Fruit fly (Drosophila melanogaster) whole organism, embryonic: Measurements from ENCODE around the gene cdi.

ENCODE experiments used
- Adf1 ChIP-seq: fragments of 200-800 bp; sonication (Bioruptor generic); IDR thresholded peaks from 2 replicates; pipeline ENCODE4 v1.3.6; 2022; ENCODE audit warnings: missing biosample characterization, missing genetic modification characterization
- Antp ChIP-seq: fragments of 200-800 bp; sonication (Bioruptor generic); optimal IDR thresholded peaks from 3 replicates; lab custom pipeline; 2016; ENCODE audit warnings: missing biosample characterization, missing genetic modification characterization
- CG10979 ChIP-seq: fragments of 200-800 bp; sonication (Bioruptor generic); optimal IDR thresholded peaks from 2 replicates; lab custom pipeline; 2018; ENCODE audit warnings: missing biosample characterization, mild to moderate bottlenecking, missing genetic modification characterization, moderate library complexity
- CG11504 ChIP-seq: fragments of 200-800 bp; sonication (Bioruptor generic); optimal IDR thresholded peaks from 3 replicates; lab custom pipeline; 2019; ENCODE audit warnings: missing biosample characterization, mild to moderate bottlenecking, missing genetic modification characterization, moderate library complexity
- CG12071 ChIP-seq: fragments of 200-800 bp; sonication (Bioruptor generic); optimal IDR thresholded peaks from 3 replicates; lab custom pipeline; 2018; ENCODE audit warnings: missing biosample characterization, mild to moderate bottlenecking, missing genetic modification characterization
- CG12942 ChIP-seq: fragments of 200-800 bp; sonication (Bioruptor generic); optimal IDR thresholded peaks from 3 replicates; lab custom pipeline; 2016; ENCODE audit warnings: missing biosample characterization, missing genetic modification characterization
- CG14860 ChIP-seq: fragments of 200-800 bp; sonication (Bioruptor generic); IDR thresholded peaks from 3 replicates; pipeline ENCODE4 v1.3.6; 2022; ENCODE audit warnings: missing biosample characterization, missing genetic modification characterization; ENCODE audit not compliant: partially characterized antibody
- CG1602 ChIP-seq: fragments of 200-800 bp; sonication (Bioruptor generic); optimal IDR thresholded peaks from 3 replicates; lab custom pipeline; 2016; ENCODE audit warnings: missing biosample characterization, missing genetic modification characterization
- CG18599 ChIP-seq: fragments of 200-800 bp; sonication (Bioruptor generic); optimal IDR thresholded peaks from 3 replicates; lab custom pipeline; 2017; ENCODE audit warnings: missing biosample characterization, missing genetic modification characterization, mild to moderate bottlenecking, moderate library complexity, missing genetic modification reagents
- CG2116 ChIP-seq: fragments of 200-800 bp; sonication (Bioruptor generic); optimal IDR thresholded peaks from 3 replicates; lab custom pipeline; 2018; ENCODE audit warnings: missing biosample characterization, mild to moderate bottlenecking, missing genetic modification characterization
- CG2678 ChIP-seq: fragments of 200-800 bp; sonication (Bioruptor generic); optimal IDR thresholded peaks from 3 replicates; lab custom pipeline; 2019; ENCODE audit warnings: missing biosample characterization, mild to moderate bottlenecking, missing genetic modification characterization, moderate library complexity
- CG32767 ChIP-seq: fragments of 200-800 bp; sonication (Bioruptor generic); IDR thresholded peaks from 2 replicates; pipeline ENCODE4 v1.3.6; 2022; ENCODE audit warnings: missing biosample characterization, missing genetic modification characterization
- CG3838 ChIP-seq: fragments of 200-800 bp; sonication (Bioruptor generic); optimal IDR thresholded peaks from 3 replicates; lab custom pipeline; 2016; ENCODE audit warnings: missing biosample characterization, missing genetic modification characterization
- CG6254 ChIP-seq: fragments of 200-800 bp; sonication (Bioruptor generic); optimal IDR thresholded peaks from 3 replicates; lab custom pipeline; 2017; ENCODE audit warnings: mild to moderate bottlenecking, missing biosample characterization, missing genetic modification reagents, missing genetic modification characterization
- CG7271 ChIP-seq: fragments of 200-800 bp; sonication (Bioruptor generic); optimal IDR thresholded peaks from 2 replicates; lab custom pipeline; 2018; ENCODE audit warnings: missing biosample characterization, mild to moderate bottlenecking, missing genetic modification characterization, moderate library complexity
- CG7556 ChIP-seq: fragments of 200-800 bp; sonication (Bioruptor generic); optimal IDR thresholded peaks from 2 replicates; lab custom pipeline; 2017; ENCODE audit warnings: missing biosample characterization, mild to moderate bottlenecking, missing genetic modification characterization
- CG9932 ChIP-seq: fragments of 200-800 bp; sonication (Bioruptor generic); IDR thresholded peaks from 2 replicates; pipeline ENCODE4 v1.3.6; 2022; ENCODE audit warnings: missing biosample characterization, missing genetic modification characterization
- Camta ChIP-seq: fragments of 200-800 bp; sonication (Bioruptor generic); optimal IDR thresholded peaks from 2 replicates; lab custom pipeline; 2016; ENCODE audit warnings: missing biosample characterization, missing genetic modification characterization
- D19B ChIP-seq: fragments of 200-800 bp; sonication (Bioruptor generic); optimal IDR thresholded peaks from 2 replicates; lab custom pipeline; 2017; ENCODE audit warnings: missing biosample characterization, mild to moderate bottlenecking, missing genetic modification characterization
- HHEX ChIP-seq: fragments of 200-800 bp; sonication (Bioruptor generic); optimal IDR thresholded peaks from 3 replicates; lab custom pipeline; 2017; ENCODE audit warnings: missing biosample characterization, mild to moderate bottlenecking, missing genetic modification characterization, missing genetic modification reagents
- Hmr ChIP-seq: fragments of 200-800 bp; sonication (Bioruptor generic); optimal IDR thresholded peaks from 3 replicates; lab custom pipeline; 2017; ENCODE audit warnings: mild to moderate bottlenecking, missing biosample characterization, missing genetic modification reagents, missing genetic modification characterization
- Lpt ChIP-seq: fragments of >200 bp; optimal IDR thresholded peaks from 2 replicates; lab custom pipeline; 2018; ENCODE audit warnings: missing biosample characterization, missing genetic modification characterization
- MTF-1 ChIP-seq: fragments of 200-800 bp; sonication (Bioruptor generic); optimal IDR thresholded peaks from 2 replicates; lab custom pipeline; 2018; ENCODE audit warnings: missing biosample characterization, mild to moderate bottlenecking, missing genetic modification characterization, borderline replicate concordance
- Med ChIP-seq: fragments of 200-800 bp; sonication (Bioruptor generic); peaks from one replicate; lab custom pipeline; 2016; ENCODE audit warnings: missing biosample characterization, missing genetic modification characterization, mild to moderate bottlenecking, inconsistent platforms, moderate library complexity
- Meics ChIP-seq: fragments of 200-800 bp; sonication (Bioruptor generic); optimal IDR thresholded peaks from 2 replicates; lab custom pipeline; 2017; ENCODE audit warnings: missing biosample characterization, mild to moderate bottlenecking, missing genetic modification characterization
- Nf-YB ChIP-seq: fragments of 200-800 bp; sonication (Bioruptor generic); optimal IDR thresholded peaks from 3 replicates; lab custom pipeline; 2019; ENCODE audit warnings: missing biosample characterization, mild to moderate bottlenecking, missing genetic modification characterization, moderate library complexity
- Nf-YC ChIP-seq: fragments of 200-800 bp; optimal IDR thresholded peaks from 3 replicates; lab custom pipeline; 2019; ENCODE audit warnings: missing biosample characterization, mild to moderate bottlenecking, missing genetic modification characterization, moderate library complexity
- PHDP ChIP-seq: fragments of 200-800 bp; sonication (Bioruptor generic); optimal IDR thresholded peaks from 3 replicates; lab custom pipeline; 2018; ENCODE audit warnings: missing biosample characterization, mild to moderate bottlenecking, missing genetic modification characterization, moderate library complexity
- Side ChIP-seq: fragments of 200-800 bp; sonication (Bioruptor generic); optimal IDR thresholded peaks from 2 replicates; lab custom pipeline; 2016; ENCODE audit warnings: missing biosample characterization, missing genetic modification characterization
- Stat92E ChIP-seq, 3 experiments: fragments of >200 bp in 2 of 3; fragments of 200-800 bp in 1 of 3; sonication (Bioruptor generic) in 1 of 3; optimal IDR thresholded peaks; 2 replicates each; lab custom pipeline; 2017 to 2019; ENCODE audit warnings: missing biosample characterization in 3 of 3, missing genetic modification characterization in 3 of 3, mild to moderate bottlenecking in 1 of 3, moderate library complexity in 1 of 3
- Trl ChIP-seq, 3 experiments: fragments of >200 bp in 2 of 3; fragments of 200-800 bp in 1 of 3; sonication (Bioruptor generic) in 1 of 3; optimal IDR thresholded peaks; 2 replicates in 1 of 3; 3 replicates in 2 of 3; lab custom pipeline; 2016 to 2017; ENCODE audit warnings: missing biosample characterization in 1 of 3, missing genetic modification characterization in 1 of 3
- bcd ChIP-seq: fragments of 200-800 bp; sonication (Bioruptor generic); optimal IDR thresholded peaks from 2 replicates; lab custom pipeline; 2017; ENCODE audit warnings: missing biosample characterization, mild to moderate bottlenecking, missing genetic modification characterization
- chinmo ChIP-seq: fragments of 200-800 bp; sonication (Bioruptor generic); IDR thresholded peaks from 4 replicates; pipeline ENCODE4 v1.3.6; 2022; ENCODE audit warnings: missing biosample characterization, missing genetic modification characterization; ENCODE audit not compliant: partially characterized antibody
- chm ChIP-seq: fragments of 200-800 bp; sonication (Bioruptor generic); IDR thresholded peaks from 2 replicates; pipeline ENCODE4 v1.3.6; 2022; ENCODE audit warnings: missing biosample characterization, missing genetic modification characterization
- exex ChIP-seq: fragments of 200-800 bp; sonication (Bioruptor generic); optimal IDR thresholded peaks from 4 replicates; lab custom pipeline; 2018; ENCODE audit warnings: missing biosample characterization, mild to moderate bottlenecking, missing genetic modification characterization, moderate library complexity
- gfzf ChIP-seq: fragments of 200-800 bp; sonication (Bioruptor generic); optimal IDR thresholded peaks from 2 replicates; lab custom pipeline; 2016; ENCODE audit warnings: missing biosample characterization, mild to moderate bottlenecking, missing genetic modification characterization, moderate library complexity
- kni ChIP-seq: fragments of 200-800 bp; sonication (Bioruptor generic); optimal IDR thresholded peaks from 3 replicates; lab custom pipeline; 2017; ENCODE audit warnings: mild to moderate bottlenecking, missing biosample characterization, missing genetic modification reagents, missing genetic modification characterization
- lilli ChIP-seq: fragments of 200-800 bp; sonication (Bioruptor generic); optimal IDR thresholded peaks from 3 replicates; lab custom pipeline; 2016; ENCODE audit warnings: missing biosample characterization, missing genetic modification characterization
- lov ChIP-seq, 2 experiments: fragments of 200-800 bp in 1 of 2; fragments of >200 bp in 1 of 2; sonication (Bioruptor generic) in 1 of 2; IDR thresholded peaks in 1 of 2; optimal IDR thresholded peaks in 1 of 2; 2 replicates in 1 of 2; 3 replicates in 1 of 2; pipeline versions ENCODE4 v1.3.6 to Lab custom; 2017 to 2022; ENCODE audit warnings: missing biosample characterization in 1 of 2, missing genetic modification characterization in 1 of 2
- mam ChIP-seq: fragments of 200-800 bp; sonication (Bioruptor generic); optimal IDR thresholded peaks from 3 replicates; lab custom pipeline; 2016; ENCODE audit warnings: missing biosample characterization, missing genetic modification characterization
- nau ChIP-seq: fragments of 200-800 bp; sonication (Bioruptor generic); optimal IDR thresholded peaks from 3 replicates; lab custom pipeline; 2017; ENCODE audit warnings: missing biosample characterization, mild to moderate bottlenecking, missing genetic modification characterization, missing genetic modification reagents
- pho ChIP-seq: fragments of 200-800 bp; sonication (Bioruptor generic); optimal IDR thresholded peaks from 2 replicates; lab custom pipeline; 2016; ENCODE audit warnings: missing biosample characterization, missing genetic modification characterization
- sd ChIP-seq: fragments of 200-800 bp; sonication (Bioruptor generic); optimal IDR thresholded peaks from 3 replicates; lab custom pipeline; 2018; ENCODE audit warnings: missing biosample characterization, mild to moderate bottlenecking, missing genetic modification characterization, moderate library complexity
- sens ChIP-seq: fragments of 200-800 bp; sonication (Bioruptor generic); peaks from one replicate; lab custom pipeline; 2016; ENCODE audit warnings: missing biosample characterization, missing genetic modification characterization
- sens-2 ChIP-seq: fragments of 200-800 bp; sonication (Bioruptor generic); IDR thresholded peaks from 2 replicates; pipeline ENCODE4 v1.3.6; 2022; ENCODE audit warnings: missing biosample characterization, missing genetic modification characterization
- sisA ChIP-seq: fragments of 200-800 bp; sonication (Bioruptor generic); IDR thresholded peaks from 2 replicates; pipeline ENCODE4 v1.3.6; 2022; ENCODE audit warnings: missing biosample characterization, missing genetic modification characterization
- sug ChIP-seq: fragments of 200-800 bp; optimal IDR thresholded peaks from 2 replicates; lab custom pipeline; 2019; ENCODE audit warnings: missing biosample characterization, mild to moderate bottlenecking, missing genetic modification characterization, moderate library complexity
- twi ChIP-seq: fragments of 200-800 bp; optimal IDR thresholded peaks from 2 replicates; lab custom pipeline; 2019; ENCODE audit warnings: missing biosample characterization, mild to moderate bottlenecking, missing genetic modification characterization, moderate library complexity

cdi gene

dm6 chr3R:19134957-19135356 is 40.9 kb upstream of the cdi start, which contains the start of gene Cyp12a4 (continued):
- TF ChIP-seq CG2116 (GFP tag; lab: Kevin White, UChicago), result no peak
- TF ChIP-seq CG18599 (GFP tag; lab: Kevin White, UChicago), result peak; percentile 8
- TF ChIP-seq sens (GFP tag; lab: Kevin White, UChicago), result peak; percentile 21
- TF ChIP-seq chm (GFP tag; lab: Robert Waterston, UW), result no peak
- no peak for TF ChIP-seq CG6254 (GFP tag; lab: Kevin White, UChicago)
- no peak for TF ChIP-seq gfzf
- TF ChIP-seq kni (GFP tag; lab: Kevin White, UChicago), result no peak
- no peak for TF ChIP-seq sens-2 (GFP tag; lab: Robert Waterston, UW)
- TF ChIP-seq CG32767 (GFP tag; lab: Robert Waterston, UW), result no peak
- TF ChIP-seq Side, result no peak
- no peak for TF ChIP-seq CG12942 (GFP tag; lab: Kevin White, UChicago)
- TF ChIP-seq CG2678, result no peak
- peak; percentile 15; the same call in 1 of the 2 replicates for TF ChIP-seq Adf1 (GFP tag; lab: Robert Waterston, UW)
- TF ChIP-seq CG3838 (GFP tag; lab: Kevin White, UChicago), result no peak
- TF ChIP-seq Meics (GFP tag; lab: Kevin White, UChicago), result no peak
- peak; percentile 76 for TF ChIP-seq exex (tag; lab: Kevin White, UChicago)
- no peak for TF ChIP-seq CG11504 (tag; lab: Kevin White, UChicago)
- TF ChIP-seq mam (GFP tag; lab: Kevin White, UChicago), result no peak
- TF ChIP-seq Antp, result no peak
- no peak for TF ChIP-seq CG7556 (GFP tag; lab: Kevin White, UChicago)
- no peak for TF ChIP-seq Stat92E (GFP tag; optimal IDR thresholded peaks at IDR 0.05; lab: Kevin White, UChicago)
- TF ChIP-seq Med (GFP tag; lab: Kevin White, UChicago), result peak; percentile 23
- no peak for TF ChIP-seq MTF-1
- TF ChIP-seq CG12071 (GFP tag; lab: Kevin White, UChicago), result no peak
- TF ChIP-seq Trl (optimal IDR thresholded peaks at IDR 0.05; lab: Kevin White, UChicago), result peak in 1 of 2 experiments; percentile 16
- no peak for TF ChIP-seq Trl (GFP tag; optimal IDR thresholded peaks at IDR 0.05; lab: Kevin White, UChicago)
- no peak for TF ChIP-seq CG1602
- TF ChIP-seq Camta (GFP tag; lab: Kevin White, UChicago), result no peak
- TF ChIP-seq sug, result peak; percentile 78
- TF ChIP-seq CG7271 (tag; lab: Kevin White, UChicago), result no peak

- TF ChIP-seq exex (tag; lab: Kevin White, UChicago) (peak; percentile 23), chinmo (0 out of 4 replicates have a peak, but pooled peaks have one; percentile 18), Lpt (no peak), lilli (GFP tag; lab: Kevin White, UChicago) (peak; percentile 19), Nf-YB (GFP tag; lab: Kevin White, UChicago) (peak; percentile 86), nau (GFP tag; lab: Kevin White, UChicago) (no peak), pho (GFP tag; lab: Kevin White, UChicago) (no peak), CG14860 (GFP tag; lab: Robert Waterston, UW) (no peak), D19B (GFP tag; lab: Kevin White, UChicago) (peak; percentile 89), sisA (GFP tag; lab: Robert Waterston, UW) (no peak), twi (peak; percentile 40), Hmr (GFP tag; lab: Kevin White, UChicago) (peak; percentile 20), bcd (no peak), CG9932 (GFP tag; lab: Robert Waterston, UW) (0 out of 2 replicates have a peak, but pooled peaks have one; percentile 25), sd (peak; percentile 47), PHDP (tag; lab: Kevin White, UChicago) (peak; percentile 23), Nf-YC (tag; lab: Kevin White, UChicago) (peak; percentile 69), CG10979 (tag; lab: Kevin White, UChicago) (no peak), lov (optimal IDR thresholded peaks at IDR 0.05; lab: Kevin White, UChicago) (no peak), lov (GFP tag; IDR thresholded peaks at IDR 0.05; lab: Robert Waterston, UW) (no peak), HHEX (GFP tag; lab: Kevin White, UChicago) (no peak)
These were observed 38.2 kb upstream of the cdi start, which contains the start of gene Cyp12a5 for dm6 chr3R:19132146-19132833. Cyp12a5 (plus strand) TSS chr3R:19132648.
